Fruit fly (Drosophila melanogaster) whole organism, adult: Measurements from ENCODE around the gene natalisin.

ENCODE experiments used
- CG11617 ChIP-seq: fragments of 200-800 bp; sonication (Bioruptor generic); optimal IDR thresholded peaks from 2 replicates; lab custom pipeline; 2017; ENCODE audit warnings: mild to moderate bottlenecking, missing biosample characterization, missing genetic modification reagents, missing genetic modification characterization
- CG12768 ChIP-seq: fragments of 200-800 bp; sonication (Bioruptor generic); optimal IDR thresholded peaks from 2 replicates; lab custom pipeline; 2017; ENCODE audit warnings: missing biosample characterization, missing genetic modification characterization, mild to moderate bottlenecking, moderate library complexity, missing genetic modification reagents
- CG14711 ChIP-seq: fragments of 200-800 bp; sonication (Bioruptor generic); optimal IDR thresholded peaks from 2 replicates; lab custom pipeline; 2018; ENCODE audit warnings: missing biosample characterization, mild to moderate bottlenecking, missing genetic modification characterization, moderate library complexity
- CG1620 ChIP-seq: fragments of 200-800 bp; sonication (Bioruptor generic); optimal IDR thresholded peaks from 2 replicates; lab custom pipeline; 2016; ENCODE audit warnings: missing biosample characterization, missing genetic modification characterization
- CG33017 ChIP-seq: fragments of 200-800 bp; sonication (Bioruptor generic); optimal IDR thresholded peaks from 2 replicates; lab custom pipeline; 2018; ENCODE audit warnings: missing biosample characterization, mild to moderate bottlenecking, missing genetic modification characterization, moderate library complexity
- CG5204 ChIP-seq: fragments of 200-800 bp; sonication (Bioruptor generic); optimal IDR thresholded peaks from 2 replicates; lab custom pipeline; 2016; ENCODE audit warnings: missing biosample characterization, missing genetic modification characterization
- CG7045 ChIP-seq: fragments of 200-800 bp; sonication (Bioruptor generic); optimal IDR thresholded peaks from 2 replicates; lab custom pipeline; 2017; ENCODE audit warnings: missing biosample characterization, mild to moderate bottlenecking, missing genetic modification characterization
- CG7101 ChIP-seq: fragments of 200-800 bp; sonication (Bioruptor generic); optimal IDR thresholded peaks from 2 replicates; lab custom pipeline; 2018; ENCODE audit warnings: missing biosample characterization, mild to moderate bottlenecking, missing genetic modification characterization, moderate library complexity
- Clk ChIP-seq: fragments of 200-800 bp; sonication (Bioruptor generic); optimal IDR thresholded peaks from 2 replicates; lab custom pipeline; 2017; ENCODE audit warnings: missing biosample characterization, missing genetic modification characterization
- Crg-1 ChIP-seq: fragments of 200-800 bp; sonication (Bioruptor generic); optimal IDR thresholded peaks from 2 replicates; lab custom pipeline; 2016; ENCODE audit warnings: missing biosample characterization, missing genetic modification characterization
- Hr96 ChIP-seq: fragments of 200-800 bp; sonication (Bioruptor generic); optimal IDR thresholded peaks from 2 replicates; lab custom pipeline; 2016; ENCODE audit warnings: missing biosample characterization, missing genetic modification characterization
- Mnt ChIP-seq: fragments of 200-800 bp; sonication (Bioruptor generic); optimal IDR thresholded peaks from 2 replicates; lab custom pipeline; 2016; ENCODE audit warnings: missing biosample characterization, mild to moderate bottlenecking, missing genetic modification characterization
- bab1 ChIP-seq: fragments of 200-800 bp; sonication (Bioruptor generic); optimal IDR thresholded peaks from 3 replicates; lab custom pipeline; 2019; ENCODE audit warnings: missing biosample characterization, mild to moderate bottlenecking, missing genetic modification characterization, moderate library complexity
- cic ChIP-seq: fragments of 200-800 bp; sonication (Bioruptor generic); optimal IDR thresholded peaks from 2 replicates; lab custom pipeline; 2017; ENCODE audit warnings: missing biosample characterization, mild to moderate bottlenecking, missing genetic modification characterization, moderate library complexity
- cnc ChIP-seq, 2 experiments: fragments of >200 bp; optimal IDR thresholded peaks; 2 replicates each; lab custom pipeline; 2017
- kay ChIP-seq: fragments of 200-800 bp; sonication (Bioruptor generic); peaks from one replicate; lab custom pipeline; 2016; ENCODE audit warnings: missing biosample characterization, missing genetic modification characterization, borderline replicate concordance
- ovo ChIP-seq: fragments of 200-800 bp; sonication (Bioruptor generic); optimal IDR thresholded peaks from 2 replicates; lab custom pipeline; 2016; ENCODE audit warnings: missing biosample characterization, missing genetic modification characterization
- pad ChIP-seq: fragments of 200-800 bp; sonication (Bioruptor generic); optimal IDR thresholded peaks from 3 replicates; lab custom pipeline; 2017; ENCODE audit warnings: missing biosample characterization, missing genetic modification characterization, mild to moderate bottlenecking, moderate library complexity, missing genetic modification reagents
- tj ChIP-seq: fragments of 200-800 bp; sonication (Bioruptor generic); optimal IDR thresholded peaks from 3 replicates; lab custom pipeline; 2017; ENCODE audit warnings: missing biosample characterization, mild to moderate bottlenecking, missing genetic modification characterization, moderate library complexity
- toe ChIP-seq: fragments of 200-800 bp; sonication (Bioruptor generic); optimal IDR thresholded peaks from 2 replicates; lab custom pipeline; 2016; ENCODE audit warnings: missing biosample characterization, missing genetic modification characterization

natalisin gene

dm6 chr3R:14451050-14451914 lies 32.9 kb downstream of the natalisin start:
- no peak for TF ChIP-seq cnc (optimal IDR thresholded peaks at IDR 0.05; lab: Kevin White, UChicago)
- no peak for TF ChIP-seq ovo (GFP tag; lab: Kevin White, UChicago)
- no peak for TF ChIP-seq cic
- TF ChIP-seq kay (GFP tag; lab: Kevin White, UChicago) = no peak
- TF ChIP-seq Mnt (GFP tag; lab: Kevin White, UChicago) = no peak
- TF ChIP-seq CG11617 (GFP tag; lab: Kevin White, UChicago) = no peak
- no peak for TF ChIP-seq CG7045
- TF ChIP-seq CG12768 (GFP tag; lab: Kevin White, UChicago) = no peak
- no peak for TF ChIP-seq bab1 (GFP tag; lab: Kevin White, UChicago)
- no peak for TF ChIP-seq CG7101 (tag; lab: Kevin White, UChicago)
- TF ChIP-seq toe (GFP tag; lab: Kevin White, UChicago) = no peak
- no peak for TF ChIP-seq pad (GFP tag; lab: Kevin White, UChicago)
- no peak for TF ChIP-seq Clk (GFP tag; lab: Kevin White, UChicago)

- no peak for TF ChIP-seq CG1620 (GFP tag; lab: Kevin White, UChicago)
- no peak for TF ChIP-seq tj (GFP tag; lab: Kevin White, UChicago)
- no peak for TF ChIP-seq pad (GFP tag; lab: Kevin White, UChicago)
- TF ChIP-seq CG11617 (GFP tag; lab: Kevin White, UChicago) = no peak
- TF ChIP-seq Clk (GFP tag; lab: Kevin White, UChicago) = no peak
- no peak for TF ChIP-seq bab1 (GFP tag; lab: Kevin White, UChicago)
- no peak for TF ChIP-seq kay (GFP tag; lab: Kevin White, UChicago)
- TF ChIP-seq CG5204 = no peak
- TF ChIP-seq CG7045 = no peak
- TF ChIP-seq cic = no peak
- no peak for TF ChIP-seq CG12768 (GFP tag; lab: Kevin White, UChicago)
- TF ChIP-seq ovo (GFP tag; lab: Kevin White, UChicago) = no peak
- no peak for TF ChIP-seq CG14711 (tag; lab: Kevin White, UChicago)
- no peak for TF ChIP-seq Crg-1 (GFP tag; lab: Kevin White, UChicago)
- no peak for TF ChIP-seq Mnt (GFP tag; lab: Kevin White, UChicago)
- no peak for TF ChIP-seq CG33017
- TF ChIP-seq Hr96 = no peak
- TF ChIP-seq cnc (optimal IDR thresholded peaks at IDR 0.05; lab: Kevin White, UChicago) = no peak
These were observed 35.7 kb downstream of the natalisin start for dm6 chr3R:14454080-14454479.

- TF ChIP-seq pad (GFP tag; lab: Kevin White, UChicago) (no peak), Clk (GFP tag; lab: Kevin White, UChicago) (no peak), bab1 (GFP tag; lab: Kevin White, UChicago) (peak; percentile 12), tj (GFP tag; lab: Kevin White, UChicago) (peak; percentile 11), CG7045 (no peak), cnc (optimal IDR thresholded peaks at IDR 0.05; lab: Kevin White, UChicago) (no peak), cic (no peak), kay (GFP tag; lab: Kevin White, UChicago) (peak; percentile 4), ovo (GFP tag; lab: Kevin White, UChicago) (no peak)
These were observed 37.1 kb downstream of the natalisin start for dm6 chr3R:14455478-14455877.

dm6 chr3R:14456214-14456862 lies 37.9 kb downstream of the natalisin start:
- TF ChIP-seq ovo (GFP tag; lab: Kevin White, UChicago) = no peak
- no peak for TF ChIP-seq bab1 (GFP tag; lab: Kevin White, UChicago)
- TF ChIP-seq CG7101 (tag; lab: Kevin White, UChicago) = no peak
- no peak for TF ChIP-seq Hr96
- no peak for TF ChIP-seq Crg-1 (GFP tag; lab: Kevin White, UChicago)
- TF ChIP-seq Mnt (GFP tag; lab: Kevin White, UChicago) = no peak

dm6 chr3R:14456995-14457394 lies 38.6 kb downstream of the natalisin start:
- TF ChIP-seq toe (GFP tag; lab: Kevin White, UChicago) (no peak), Crg-1 (GFP tag; lab: Kevin White, UChicago) (no peak), pad (GFP tag; lab: Kevin White, UChicago) (no peak), cnc (optimal IDR thresholded peaks at IDR 0.05; lab: Kevin White, UChicago) (no peak), Mnt (GFP tag; lab: Kevin White, UChicago) (no peak), Clk (GFP tag; lab: Kevin White, UChicago) (no peak), CG5204 (no peak), kay (GFP tag; lab: Kevin White, UChicago) (no peak), Hr96 (no peak), CG1620 (GFP tag; lab: Kevin White, UChicago) (no peak), CG14711 (tag; lab: Kevin White, UChicago) (no peak), CG11617 (GFP tag; lab: Kevin White, UChicago) (no peak), ovo (GFP tag; lab: Kevin White, UChicago) (no peak), tj (GFP tag; lab: Kevin White, UChicago) (no peak), CG7101 (tag; lab: Kevin White, UChicago) (no peak), bab1 (GFP tag; lab: Kevin White, UChicago) (no peak), cic (no peak)
